Worm (Caenorhabditis elegans): ENCODE results near the gene R02F2.1.

DNA sequence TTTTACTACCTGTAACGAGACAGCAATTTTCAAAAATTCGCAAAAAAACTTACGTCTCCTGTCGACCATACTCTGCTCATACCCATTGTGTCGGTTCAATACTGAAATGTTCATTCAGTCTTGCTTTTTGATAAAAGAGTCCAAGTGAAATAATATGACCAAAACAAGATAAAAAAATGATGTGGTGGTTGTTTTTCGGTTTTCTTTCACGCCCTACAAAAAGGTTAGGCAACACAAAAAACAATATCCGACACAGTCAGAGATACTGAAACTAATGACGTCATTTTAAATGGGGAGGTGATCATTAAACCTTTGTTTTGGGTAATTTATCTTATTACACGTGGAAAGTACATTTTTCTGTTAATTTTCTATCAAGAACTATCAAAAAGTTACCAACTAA, 6.5 kb upstream of the R02F2.1 start, which contains the start of gene R02F2.8:
- no peak for TF ChIP-seq pat-9 (tag; optimal IDR thresholded peaks at IDR 0.05)
- no peak for TF ChIP-seq nfya-1 (tag; optimal IDR thresholded peaks at IDR 0.05)
- TF ChIP-seq pha-4 (tag; optimal IDR thresholded peaks at IDR 0.05) = no peak
- no peak for TF ChIP-seq nhr-11 (tag; optimal IDR thresholded peaks at IDR 0.05)
- TF ChIP-seq tbx-7 (tag; optimal IDR thresholded peaks at IDR 0.05) = no peak
- no peak for TF ChIP-seq dmd-4 (tag; optimal IDR thresholded peaks at IDR 0.05; ENCODE audit: borderline replicate concordance)
- no peak for TF ChIP-seq C08G9.2 (tag; optimal IDR thresholded peaks at IDR 0.05)
- TF ChIP-seq ceh-9 (tag; optimal IDR thresholded peaks at IDR 0.05) = no peak
- TF ChIP-seq sox-4 (tag; optimal IDR thresholded peaks at IDR 0.05) = no peak
- TF ChIP-seq ceh-30 (tag; optimal IDR thresholded peaks at IDR 0.05) = no peak
